Fruit fly (Drosophila melanogaster) whole organism, embryonic: ENCODE results near the gene velo.

ENCODE experiments used
- Adf1 ChIP-seq: fragments of 200-800 bp; sonication (Bioruptor generic); IDR thresholded peaks from 2 replicates; pipeline ENCODE4 v1.3.6; 2022; ENCODE audit warnings: missing biosample characterization, missing genetic modification characterization
- Bdp1 ChIP-seq: fragments of 200-800 bp; sonication (Bioruptor generic); optimal IDR thresholded peaks from 3 replicates; lab custom pipeline; 2016; ENCODE audit warnings: missing biosample characterization, missing genetic modification characterization
- CG10654 ChIP-seq: fragments of 200-800 bp; sonication (Bioruptor generic); optimal IDR thresholded peaks from 2 replicates; lab custom pipeline; 2016; ENCODE audit warnings: missing biosample characterization, missing genetic modification characterization
- CG10959 ChIP-seq: fragments of 200-800 bp; sonication (Bioruptor generic); IDR thresholded peaks from 2 replicates; pipeline ENCODE4 v1.3.6; 2022; ENCODE audit warnings: missing biosample characterization, missing genetic modification characterization
- CG10979 ChIP-seq: fragments of 200-800 bp; sonication (Bioruptor generic); optimal IDR thresholded peaks from 2 replicates; lab custom pipeline; 2018; ENCODE audit warnings: missing biosample characterization, mild to moderate bottlenecking, missing genetic modification characterization, moderate library complexity
- CG13296 ChIP-seq: fragments of 200-800 bp; sonication (Bioruptor generic); optimal IDR thresholded peaks from 3 replicates; lab custom pipeline; 2018; ENCODE audit warnings: missing biosample characterization, mild to moderate bottlenecking, missing genetic modification characterization
- CG1602 ChIP-seq: fragments of 200-800 bp; sonication (Bioruptor generic); optimal IDR thresholded peaks from 3 replicates; lab custom pipeline; 2016; ENCODE audit warnings: missing biosample characterization, missing genetic modification characterization
- CG16863 ChIP-seq: fragments of 200-800 bp; sonication (Bioruptor generic); optimal IDR thresholded peaks from 3 replicates; lab custom pipeline; 2016; ENCODE audit warnings: missing biosample characterization, missing genetic modification characterization
- CG2116 ChIP-seq: fragments of 200-800 bp; sonication (Bioruptor generic); optimal IDR thresholded peaks from 3 replicates; lab custom pipeline; 2018; ENCODE audit warnings: missing biosample characterization, mild to moderate bottlenecking, missing genetic modification characterization
- CG2129 ChIP-seq: fragments of 200-800 bp; sonication (Bioruptor generic); IDR thresholded peaks from 2 replicates; pipeline ENCODE4 v1.3.6; 2022; ENCODE audit warnings: missing biosample characterization, missing genetic modification characterization; ENCODE audit not compliant: partially characterized antibody
- CG32772 ChIP-seq: fragments of 200-800 bp; sonication (Bioruptor generic); IDR thresholded peaks from 2 replicates; pipeline ENCODE4 v1.3.6; 2022; ENCODE audit warnings: missing biosample characterization, missing genetic modification characterization
- CG3407 ChIP-seq: fragments of 200-800 bp; sonication (Bioruptor generic); optimal IDR thresholded peaks from 2 replicates; lab custom pipeline; 2018; ENCODE audit warnings: missing biosample characterization, mild to moderate bottlenecking, missing genetic modification characterization
- CG4707 ChIP-seq: fragments of 200-800 bp; sonication (Bioruptor generic); optimal IDR thresholded peaks from 2 replicates; lab custom pipeline; 2018; ENCODE audit warnings: missing biosample characterization, mild to moderate bottlenecking, missing genetic modification characterization, moderate library complexity
- CG4730 ChIP-seq: fragments of 200-800 bp; sonication (Bioruptor generic); IDR thresholded peaks from 2 replicates; pipeline ENCODE4 v1.3.6; 2022; ENCODE audit warnings: missing biosample characterization, missing genetic modification characterization
- CG4820 ChIP-seq: fragments of 200-800 bp; sonication (Bioruptor generic); optimal IDR thresholded peaks from 3 replicates; lab custom pipeline; 2016; ENCODE audit warnings: missing biosample characterization, missing genetic modification characterization
- CG6254 ChIP-seq: fragments of 200-800 bp; sonication (Bioruptor generic); optimal IDR thresholded peaks from 3 replicates; lab custom pipeline; 2017; ENCODE audit warnings: mild to moderate bottlenecking, missing biosample characterization, missing genetic modification reagents, missing genetic modification characterization
- CG7745 ChIP-seq: fragments of 200-800 bp; sonication (Bioruptor generic); optimal IDR thresholded peaks from 2 replicates; lab custom pipeline; 2018; ENCODE audit warnings: missing biosample characterization, mild to moderate bottlenecking, missing genetic modification characterization, moderate library complexity
- CG8290 ChIP-seq, 3 experiments: fragments of 200-800 bp; sonication (Bioruptor generic); optimal IDR thresholded peaks; 2 replicates each; lab custom pipeline; 2016 to 2019; ENCODE audit warnings: missing biosample characterization in 3 of 3, missing genetic modification characterization in 3 of 3, mild to moderate bottlenecking in 2 of 3, moderate library complexity in 1 of 3
- Dll ChIP-seq: fragments of 200-800 bp; sonication (Bioruptor generic); IDR thresholded peaks from 4 replicates; pipeline ENCODE4 v1.3.6; 2022; ENCODE audit warnings: missing biosample characterization, missing genetic modification characterization; ENCODE audit not compliant: partially characterized antibody
- H15 ChIP-seq: fragments of 200-800 bp; sonication (Bioruptor generic); IDR thresholded peaks from 3 replicates; pipeline ENCODE4 v1.3.6; 2022; ENCODE audit warnings: missing biosample characterization, missing genetic modification characterization
- Hr78 ChIP-seq, 2 experiments: fragments of 200-800 bp in 1 of 2; fragments of >200 bp in 1 of 2; sonication (Bioruptor generic) in 1 of 2; optimal IDR thresholded peaks; 2 replicates each; lab custom pipeline; 2017 to 2019; ENCODE audit warnings: missing biosample characterization in 2 of 2, missing genetic modification characterization in 2 of 2, mild to moderate bottlenecking in 1 of 2, moderate library complexity in 1 of 2
- NC2α ChIP-seq: fragments of 200-800 bp; sonication (Bioruptor generic); optimal IDR thresholded peaks from 2 replicates; lab custom pipeline; 2016; ENCODE audit warnings: missing biosample characterization, missing genetic modification characterization
- NFAT ChIP-seq: fragments of 200-800 bp; sonication (Bioruptor generic); IDR thresholded peaks from 2 replicates; pipeline ENCODE4 v1.3.6; 2022; ENCODE audit warnings: missing biosample characterization, missing genetic modification characterization
- NK7.1 ChIP-seq: fragments of 200-800 bp; sonication (Bioruptor generic); optimal IDR thresholded peaks from 3 replicates; lab custom pipeline; 2016; ENCODE audit warnings: missing biosample characterization, missing genetic modification characterization
- Pdp1 ChIP-seq, 2 experiments: fragments of 200-800 bp; sonication (Bioruptor generic); optimal IDR thresholded peaks; 3 replicates each; lab custom pipeline; 2016; ENCODE audit warnings: missing biosample characterization in 2 of 2, missing genetic modification characterization in 2 of 2, mild to moderate bottlenecking in 1 of 2, moderate library complexity in 1 of 2
- Scr ChIP-seq: fragments of 200-800 bp; sonication (Bioruptor generic); IDR thresholded peaks from 2 replicates; pipeline ENCODE4 v1.3.6; 2022; ENCODE audit warnings: missing biosample characterization, missing genetic modification characterization; ENCODE audit not compliant: partially characterized antibody
- Sin3A ChIP-seq: fragments of >200 bp; optimal IDR thresholded peaks from 2 replicates; lab custom pipeline; 2018
- Sox102F ChIP-seq: fragments of 200-800 bp; sonication (Bioruptor generic); optimal IDR thresholded peaks from 2 replicates; lab custom pipeline; 2018; ENCODE audit warnings: missing biosample characterization, mild to moderate bottlenecking, missing genetic modification characterization, moderate library complexity
- Xbp1 ChIP-seq: fragments of 200-800 bp; sonication (Bioruptor generic); optimal IDR thresholded peaks from 3 replicates; lab custom pipeline; 2016; ENCODE audit warnings: missing biosample characterization, mild to moderate bottlenecking, missing genetic modification characterization
- aop ChIP-seq: fragments of 200-800 bp; sonication (Bioruptor generic); IDR thresholded peaks from 2 replicates; pipeline ENCODE4 v1.3.6; 2022; ENCODE audit warnings: missing biosample characterization, missing genetic modification characterization
- ara ChIP-seq: fragments of 200-800 bp; sonication (Bioruptor generic); IDR thresholded peaks from 2 replicates; pipeline ENCODE4 v1.3.6; 2022; ENCODE audit warnings: missing biosample characterization, missing genetic modification characterization
- crp ChIP-seq, 2 experiments: fragments of 200-800 bp; sonication (Bioruptor generic); optimal IDR thresholded peaks; 2 replicates in 1 of 2; 3 replicates in 1 of 2; lab custom pipeline; 2017; ENCODE audit warnings: missing biosample characterization in 2 of 2, missing genetic modification characterization in 2 of 2, mild to moderate bottlenecking in 1 of 2, moderate library complexity in 1 of 2
- dan ChIP-seq: fragments of 200-800 bp; sonication (Bioruptor generic); IDR thresholded peaks from 2 replicates; pipeline ENCODE4 v1.3.6; 2022; ENCODE audit warnings: missing biosample characterization, missing genetic modification characterization
- esg ChIP-seq: fragments of 200-800 bp; sonication (Bioruptor generic); conservative IDR thresholded peaks from 2 replicates; pipeline ENCODE4 v1.3.6; 2022; ENCODE audit warnings: missing biosample characterization, missing genetic modification characterization
- gfzf ChIP-seq: fragments of 200-800 bp; sonication (Bioruptor generic); optimal IDR thresholded peaks from 2 replicates; lab custom pipeline; 2016; ENCODE audit warnings: missing biosample characterization, mild to moderate bottlenecking, missing genetic modification characterization, moderate library complexity
- gro ChIP-seq: fragments of 200-800 bp; sonication (Bioruptor generic); optimal IDR thresholded peaks from 2 replicates; lab custom pipeline; 2016; ENCODE audit warnings: missing biosample characterization, missing genetic modification characterization
- gsb ChIP-seq: fragments of 200-800 bp; sonication (Bioruptor generic); IDR thresholded peaks from 2 replicates; pipeline ENCODE4 v1.3.6; 2022; ENCODE audit warnings: missing biosample characterization, missing genetic modification characterization
- mam ChIP-seq: fragments of 200-800 bp; sonication (Bioruptor generic); optimal IDR thresholded peaks from 3 replicates; lab custom pipeline; 2016; ENCODE audit warnings: missing biosample characterization, missing genetic modification characterization
- mld ChIP-seq: fragments of 200-800 bp; sonication (Bioruptor generic); IDR thresholded peaks from 3 replicates; pipeline ENCODE4 v1.3.6; 2022; ENCODE audit warnings: missing biosample characterization, missing genetic modification characterization; ENCODE audit not compliant: partially characterized antibody
- odd ChIP-seq: fragments of 200-800 bp; sonication (Bioruptor generic); optimal IDR thresholded peaks from 2 replicates; lab custom pipeline; 2017; ENCODE audit warnings: missing biosample characterization, mild to moderate bottlenecking, missing genetic modification characterization
- otp ChIP-seq: fragments of 200-800 bp; sonication (Bioruptor generic); IDR thresholded peaks from 3 replicates; pipeline ENCODE4, ENCODE4 v1.3.6; 2022; ENCODE audit warnings: missing biosample characterization, missing genetic modification characterization
- pb ChIP-seq: fragments of 200-800 bp; sonication (Bioruptor generic); optimal IDR thresholded peaks from 3 replicates; lab custom pipeline; 2016; ENCODE audit warnings: missing biosample characterization, missing genetic modification characterization
- psq ChIP-seq: fragments of 200-800 bp; sonication (Bioruptor generic); optimal IDR thresholded peaks from 2 replicates; lab custom pipeline; 2017; ENCODE audit warnings: missing biosample characterization, missing genetic modification characterization
- pzg ChIP-seq: fragments of 200-800 bp; sonication (Bioruptor generic); optimal IDR thresholded peaks from 3 replicates; lab custom pipeline; 2018; ENCODE audit warnings: missing biosample characterization, mild to moderate bottlenecking, missing genetic modification characterization, moderate library complexity
- seq ChIP-seq: fragments of 200-800 bp; sonication (Bioruptor generic); IDR thresholded peaks from 2 replicates; pipeline ENCODE4 v1.3.6; 2022; ENCODE audit warnings: missing biosample characterization, missing genetic modification characterization
- sob ChIP-seq: fragments of 200-800 bp; sonication (Bioruptor generic); IDR thresholded peaks from 2 replicates; pipeline ENCODE4 v1.3.6; 2022; ENCODE audit warnings: missing biosample characterization, missing genetic modification characterization
- ssp ChIP-seq: fragments of 200-800 bp; sonication (Bioruptor generic); IDR thresholded peaks from 2 replicates; pipeline ENCODE4 v1.3.6; 2022; ENCODE audit warnings: missing biosample characterization, missing genetic modification characterization
- stc ChIP-seq: fragments of 200-800 bp; sonication (Bioruptor generic); IDR thresholded peaks from 2 replicates; pipeline ENCODE4 v1.3.6; 2022; ENCODE audit warnings: missing biosample characterization, missing genetic modification characterization
- unpg ChIP-seq: fragments of 200-800 bp; sonication (Bioruptor generic); optimal IDR thresholded peaks from 3 replicates; lab custom pipeline; 2018; ENCODE audit warnings: missing biosample characterization, mild to moderate bottlenecking, missing genetic modification characterization, moderate library complexity
- vvl ChIP-seq: fragments of 200-800 bp; sonication (Bioruptor generic); IDR thresholded peaks from 2 replicates; pipeline ENCODE4 v1.3.6; 2022; ENCODE audit warnings: missing biosample characterization, missing genetic modification characterization

The velo gene

DNA sequence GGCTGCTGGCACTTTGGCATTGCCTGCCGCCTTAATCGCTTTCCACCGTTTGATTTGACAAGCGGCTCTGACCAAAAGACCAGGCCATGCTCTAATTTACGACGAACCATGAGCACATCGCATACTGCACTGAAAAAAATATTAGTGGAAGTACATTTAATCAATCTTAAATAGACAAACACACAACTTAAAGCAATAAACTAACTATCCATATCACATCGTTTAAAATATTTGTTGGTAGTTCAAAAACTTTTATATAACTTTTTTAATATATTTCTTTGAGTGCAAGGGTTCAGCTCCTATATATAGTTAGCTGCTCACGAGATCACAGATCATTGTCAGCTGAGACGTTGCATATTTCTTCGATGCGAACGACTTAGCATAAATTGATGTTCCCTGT lies 46.7 kb downstream of the velo start (continued):
- no peak for TF ChIP-seq gsb (GFP tag; lab: Robert Waterston, UW)
- TF ChIP-seq CG1602 (GFP tag; lab: Kevin White, UChicago), result peak; percentile 28
- peak; percentile 23 for TF ChIP-seq CG4707 (GFP tag; lab: Kevin White, UChicago)
- TF ChIP-seq Sin3A (lab: Kevin White, UChicago), result no peak
- TF ChIP-seq gfzf (GFP tag; lab: Kevin White, UChicago), result no peak
- no peak for TF ChIP-seq pzg (GFP tag; lab: Kevin White, UChicago)
- no peak for TF ChIP-seq Adf1 (GFP tag; lab: Robert Waterston, UW)
- no peak for TF ChIP-seq CG7745 (tag; lab: Kevin White, UChicago)
- no peak for TF ChIP-seq dan (GFP tag; lab: Robert Waterston, UW)
- no peak for TF ChIP-seq ara (GFP tag; lab: Robert Waterston, UW)
- peak; percentile 27 to 48 for TF ChIP-seq Pdp1 (GFP tag; optimal IDR thresholded peaks at IDR 0.05; lab: Kevin White, UChicago)
- TF ChIP-seq sob (GFP tag; lab: Robert Waterston, UW), result peak; percentile 35; the same call in 1 of the 2 replicates
- no peak for TF ChIP-seq NK7.1 (GFP tag; lab: Kevin White, UChicago)
- no peak for TF ChIP-seq CG2129 (GFP tag; lab: Robert Waterston, UW)
- TF ChIP-seq stc (GFP tag; lab: Robert Waterston, UW), result peak; percentile 32; the same call in 1 of the 2 replicates
- TF ChIP-seq NFAT (GFP tag; lab: Robert Waterston, UW), result peak; percentile 32; the same call in 1 of the 2 replicates
- peak in 1 of 2 experiments; percentile 64 for TF ChIP-seq Hr78 (GFP tag; optimal IDR thresholded peaks at IDR 0.05; lab: Kevin White, UChicago)
- 0 out of 3 replicates have a peak, but pooled peaks have one; percentile 19 for TF ChIP-seq H15 (GFP tag; lab: Robert Waterston, UW)
- TF ChIP-seq unpg (GFP tag; lab: Kevin White, UChicago), result peak; percentile 69
- TF ChIP-seq CG2116 (GFP tag; lab: Kevin White, UChicago), result no peak
- peak; percentile 29 for TF ChIP-seq CG16863 (GFP tag; lab: Kevin White, UChicago)
- TF ChIP-seq CG3407 (GFP tag; lab: Kevin White, UChicago), result peak; percentile 28
- TF ChIP-seq otp (GFP tag; lab: Robert Waterston, UW), result 0 out of 3 replicates have a peak, but pooled peaks have one; percentile 37
- peak; percentile 75 for TF ChIP-seq CG10979 (tag; lab: Kevin White, UChicago)
- TF ChIP-seq ssp (GFP tag; lab: Robert Waterston, UW), result peak; percentile 45
- no peak for TF ChIP-seq Dll (GFP tag; lab: Robert Waterston, UW)
- no peak for TF ChIP-seq Bdp1
- TF ChIP-seq psq, result no peak
- TF ChIP-seq mam (GFP tag; lab: Kevin White, UChicago), result no peak
- peak; percentile 39; the same call in 1 of the 2 replicates for TF ChIP-seq CG4730
- TF ChIP-seq CG13296, result peak; percentile 77
- TF ChIP-seq Sox102F (GFP tag; lab: Kevin White, UChicago), result peak; percentile 85
- no peak for TF ChIP-seq CG10959
- TF ChIP-seq seq, result peak; percentile 59; the same call in 1 of the 2 replicates
- no peak for TF ChIP-seq gro (GFP tag; lab: Kevin White, UChicago)
- TF ChIP-seq aop (GFP tag; lab: Robert Waterston, UW), result no peak
- peak; percentile 64 for TF ChIP-seq odd (GFP tag; lab: Kevin White, UChicago)
- TF ChIP-seq esg (GFP tag; lab: Robert Waterston, UW), result peak; percentile 65
- peak in 1 of 2 experiments; percentile 4 for TF ChIP-seq crp (GFP tag; optimal IDR thresholded peaks at IDR 0.05; lab: Kevin White, UChicago)
- peak; percentile 7 for TF ChIP-seq pb
- TF ChIP-seq mld (GFP tag; lab: Robert Waterston, UW), result no peak
- TF ChIP-seq Scr (GFP tag; lab: Robert Waterston, UW), result no peak
- peak; percentile 3 for TF ChIP-seq CG8290 (GFP tag; optimal IDR thresholded peaks at IDR 0.05; lab: Kevin White, UChicago)
- peak in 1 of 2 experiments; percentile 25 for TF ChIP-seq CG8290 (tag; optimal IDR thresholded peaks at IDR 0.05; lab: Kevin White, UChicago)
- TF ChIP-seq CG32772, result peak; percentile 61
- TF ChIP-seq CG4820 (GFP tag; lab: Kevin White, UChicago), result peak; percentile 64
- TF ChIP-seq CG6254 (GFP tag; lab: Kevin White, UChicago), result peak; percentile 30
- TF ChIP-seq vvl (GFP tag; lab: Robert Waterston, UW), result peak; percentile 71
- peak; percentile 65 for TF ChIP-seq Xbp1 (GFP tag; lab: Kevin White, UChicago)
- TF ChIP-seq NC2α (GFP tag; lab: Kevin White, UChicago), result no peak
- TF ChIP-seq CG10654 (GFP tag; lab: Kevin White, UChicago), result peak; percentile 42
